Worm (Caenorhabditis elegans) whole organism, L4/young adult: ENCODE results near the gene C14A11.9.

Experiments used
- W03F9.2 ChIP-seq: fragments of 150-350 bp; optimal IDR thresholded peaks from 2 replicates; lab custom pipeline; 2014; ENCODE audit warnings: missing biosample characterization, missing genetic modification characterization
- dao-5 ChIP-seq: sonication (generic microtip); optimal IDR thresholded peaks from 2 replicates; lab custom pipeline; 2016; ENCODE audit warnings: missing genotype, missing genetic modification characterization, moderate library complexity, missing compliant biosample characterization
- him-1 ChIP-seq: sonication (generic microtip); optimal IDR thresholded peaks from 2 replicates; lab custom pipeline; 2016; ENCODE audit warnings: missing genotype, missing genetic modification reagents, missing genetic modification characterization, missing compliant biosample characterization

C14A11.9 gene

ce11 chrX:2809611-2810010, at the start of gene C14A11.9:
Gene C14A11.9, minus strand, starts transcription at chrX:2809637.
- peak; percentile 74 for TF ChIP-seq W03F9.2 (tag; lab: Kevin White, UChicago)
- TF ChIP-seq dao-5 (tag; lab: Kevin White, UChicago), result no peak
- peak; percentile 96 for TF ChIP-seq him-1 (tag; lab: Kevin White, UChicago)

- no peak for TF ChIP-seq dao-5 (tag; lab: Kevin White, UChicago)
- TF ChIP-seq him-1 (tag; lab: Kevin White, UChicago), result no peak
- TF ChIP-seq W03F9.2 (tag; lab: Kevin White, UChicago), result no peak
Observed at ce11 chrX:2858380-2858779, 48.9 kb upstream of the C14A11.9 start.

ce11 chrX:2857070-2857825, 47.8 kb upstream of the C14A11.9 start, which contains the start of gene tra-4:
Gene tra-4, minus strand, starts transcription at chrX:2857603.
- TF ChIP-seq dao-5 (tag; lab: Kevin White, UChicago), result no peak
- TF ChIP-seq W03F9.2 (tag; lab: Kevin White, UChicago), result peak; percentile 60

ce11 chrX:2853963-2854362, 44.5 kb upstream of the C14A11.9 start:
- TF ChIP-seq dao-5 (tag; lab: Kevin White, UChicago), result no peak
- no peak for TF ChIP-seq him-1 (tag; lab: Kevin White, UChicago)
- no peak for TF ChIP-seq W03F9.2 (tag; lab: Kevin White, UChicago)

ce11 chrX:2852388-2852908, 43.0 kb upstream of the C14A11.9 start, which contains the start of gene kin-29:
Gene kin-29, minus strand, starts transcription at chrX:2852438.
- TF ChIP-seq dao-5 (tag; lab: Kevin White, UChicago), result peak; percentile 47
- TF ChIP-seq W03F9.2 (tag; lab: Kevin White, UChicago), result peak; percentile 51
- peak; percentile 79 for TF ChIP-seq him-1 (tag; lab: Kevin White, UChicago)

- TF ChIP-seq him-1 (tag; lab: Kevin White, UChicago), result no peak
- no peak for TF ChIP-seq W03F9.2 (tag; lab: Kevin White, UChicago)
- no peak for TF ChIP-seq dao-5 (tag; lab: Kevin White, UChicago)
Observed at ce11 chrX:2843508-2843907, 34.1 kb upstream of the C14A11.9 start.

- TF ChIP-seq W03F9.2 (tag; lab: Kevin White, UChicago) (no peak), dao-5 (tag; lab: Kevin White, UChicago) (no peak), him-1 (tag; lab: Kevin White, UChicago) (no peak)
Observed at ce11 chrX:2841754-2842153, 32.3 kb upstream of the C14A11.9 start.

ce11 chrX:2840287-2840686, 30.9 kb upstream of the C14A11.9 start, which contains the start of gene Y71H10B.1:
Gene Y71H10B.1, minus strand, starts transcription at chrX:2840292.
- TF ChIP-seq W03F9.2 (tag; lab: Kevin White, UChicago), result no peak
- no peak for TF ChIP-seq dao-5 (tag; lab: Kevin White, UChicago)

ce11 chrX:2838619-2839018, 29.2 kb upstream of the C14A11.9 start:
- TF ChIP-seq dao-5 (tag; lab: Kevin White, UChicago) (no peak), W03F9.2 (tag; lab: Kevin White, UChicago) (no peak), him-1 (tag; lab: Kevin White, UChicago) (no peak)

ce11 chrX:2837477-2837876, 28.0 kb upstream of the C14A11.9 start:
- no peak for TF ChIP-seq him-1 (tag; lab: Kevin White, UChicago)
- no peak for TF ChIP-seq W03F9.2 (tag; lab: Kevin White, UChicago)
- TF ChIP-seq dao-5 (tag; lab: Kevin White, UChicago), result no peak

- TF ChIP-seq W03F9.2 (tag; lab: Kevin White, UChicago) (no peak), him-1 (tag; lab: Kevin White, UChicago) (no peak), dao-5 (tag; lab: Kevin White, UChicago) (no peak)
Observed at ce11 chrX:2836770-2837169, 27.3 kb upstream of the C14A11.9 start.

ce11 chrX:2827702-2828182, 18.3 kb upstream of the C14A11.9 start, which contains the start of gene ssr-2:
Gene ssr-2, minus strand, starts transcription at chrX:2827752.
- TF ChIP-seq W03F9.2 (tag; lab: Kevin White, UChicago) (no peak), dao-5 (tag; lab: Kevin White, UChicago) (no peak), him-1 (tag; lab: Kevin White, UChicago) (no peak)

- no peak for TF ChIP-seq him-1 (tag; lab: Kevin White, UChicago)
- no peak for TF ChIP-seq W03F9.2 (tag; lab: Kevin White, UChicago)
- no peak for TF ChIP-seq dao-5 (tag; lab: Kevin White, UChicago)
Observed at ce11 chrX:2826337-2826736, 16.9 kb upstream of the C14A11.9 start.
